Fruit fly (Drosophila melanogaster): ENCODE data around the gene myd.

myd gene

dm6 chr3R:19226137-19226873 lies 45.8 kb downstream of the myd start, which contains the start of gene vib (continued):
- TF ChIP-seq CG10959 (GFP tag; IDR thresholded peaks at IDR 0.05) (no peak), Six4 (GFP tag; optimal IDR thresholded peaks at IDR 0.05) (peak; percentile 19), CG1792 (GFP tag; optimal IDR thresholded peaks at IDR 0.05) (no peak), NC2α (GFP tag; optimal IDR thresholded peaks at IDR 0.05) (no peak), Bteb2 (GFP tag; optimal IDR thresholded peaks at IDR 0.05) (no peak), CG17568 (GFP tag; optimal IDR thresholded peaks at IDR 0.05) (peak; percentile 98), Asciz (GFP tag; optimal IDR thresholded peaks at IDR 0.05) (no peak), ssp (GFP tag; IDR thresholded peaks at IDR 0.05) (peak; percentile 56), CG12219 (GFP tag; optimal IDR thresholded peaks at IDR 0.05) (no peak), Hey (tag; optimal IDR thresholded peaks at IDR 0.05) (no peak), crol (GFP tag; IDR thresholded peaks at IDR 0.05) (no peak), Doc2 (GFP tag; IDR thresholded peaks at IDR 0.05) (no peak), pfk (GFP tag; optimal IDR thresholded peaks at IDR 0.05) (no peak), CG9609 (GFP tag; optimal IDR thresholded peaks at IDR 0.05) (no peak), org-1 (GFP tag; optimal IDR thresholded peaks at IDR 0.05) (no peak), Antp (GFP tag; optimal IDR thresholded peaks at IDR 0.05) (no peak), CG1647 (GFP tag; optimal IDR thresholded peaks at IDR 0.05) (peak; percentile 19), disco-r (GFP tag; optimal IDR thresholded peaks at IDR 0.05) (no peak), ind (GFP tag; optimal IDR thresholded peaks at IDR 0.05) (peak; percentile 42), MESR4 (GFP tag; optimal IDR thresholded peaks at IDR 0.05) (peak; percentile 71), Mrtf (GFP tag; IDR thresholded peaks at IDR 0.05) (no peak), CG8478 (optimal IDR thresholded peaks at IDR 0.05) (no peak), TFAM (GFP tag; optimal IDR thresholded peaks at IDR 0.05) (no peak), sisA (GFP tag; IDR thresholded peaks at IDR 0.05) (no peak), HmgZ (tag; optimal IDR thresholded peaks at IDR 0.05) (peak; percentile 69), Hr78 (GFP tag; optimal IDR thresholded peaks at IDR 0.05) (no peak), PHDP (tag; optimal IDR thresholded peaks at IDR 0.05) (peak; percentile 57), CG11093 (GFP tag; IDR thresholded peaks at IDR 0.05) (no peak), Optix (GFP tag; IDR thresholded peaks at IDR 0.05) (no peak; the same call in 2 of the 3 replicates), YL-1 (GFP tag; optimal IDR thresholded peaks at IDR 0.05) (peak; percentile 42), CG10979 (tag; optimal IDR thresholded peaks at IDR 0.05) (peak; percentile 53), CG10209 (GFP tag; optimal IDR thresholded peaks at IDR 0.05) (peak; percentile 17), Fer3 (tag; optimal IDR thresholded peaks at IDR 0.05) (peak; percentile 53), trh (GFP tag; optimal IDR thresholded peaks at IDR 0.05) (peak; percentile 1), CG4282 (GFP tag; optimal IDR thresholded peaks at IDR 0.05) (no peak), CG31365 (tag; optimal IDR thresholded peaks at IDR 0.05) (no peak), CG9876 (GFP tag; optimal IDR thresholded peaks at IDR 0.05) (no peak), CG7786 (GFP tag; optimal IDR thresholded peaks at IDR 0.05) (no peak), Sin3A (optimal IDR thresholded peaks at IDR 0.05) (peak; percentile 10), hkb (optimal IDR thresholded peaks at IDR 0.05) (no peak), hkb (GFP tag; IDR thresholded peaks at IDR 0.05) (peak; percentile 68), CG17328 (GFP tag; IDR thresholded peaks at IDR 0.05) (peak; percentile 53), Sry-δ (GFP tag; optimal IDR thresholded peaks at IDR 0.05) (peak; percentile 92), HmgD (GFP tag; optimal IDR thresholded peaks at IDR 0.05) (no peak), Ada2b (GFP tag; IDR thresholded peaks at IDR 0.05) (no peak; the same call in 1 of the 2 replicates), HLHmδ (GFP tag; optimal IDR thresholded peaks at IDR 0.05) (no peak), lbe (GFP tag; optimal IDR thresholded peaks at IDR 0.05) (peak; percentile 28), CG11247 (GFP tag; IDR thresholded peaks at IDR 0.05) (peak; percentile 58), CG11696 (GFP tag; IDR thresholded peaks at IDR 0.05) (0 out of 2 replicates have a peak, but pooled peaks have one; percentile 36), Gug (GFP tag; IDR thresholded peaks at IDR 0.05) (peak; percentile 48; the same call in 1 of the 4 replicates), fd102C (GFP tag; optimal IDR thresholded peaks at IDR 0.05) (no peak)
